Worm (Caenorhabditis elegans): ENCODE data around the gene bris-1.

The bris-1 gene

ce11 chrIV:3794437-3794836 lies 24.7 kb downstream of the bris-1 start, which contains the start of gene K09B3.1:
Gene K09B3.1 (plus strand): TSS chrIV:3794737.
- TF ChIP-seq ceh-90 (tag; optimal IDR thresholded peaks at IDR 0.05) (no peak), vab-15 (tag; optimal IDR thresholded peaks at IDR 0.05) (no peak), lin-35 (GFP tag; optimal IDR thresholded peaks at IDR 0.05) (no peak), nhr-19 (GFP tag; conservative IDR thresholded peaks at IDR 0.05) (no peak), sup-37 (GFP tag; optimal IDR thresholded peaks at IDR 0.05) (no peak), aha-1 (tag; optimal IDR thresholded peaks at IDR 0.05) (no peak), ztf-4 (tag; optimal IDR thresholded peaks at IDR 0.05) (no peak), blmp-1 (tag; optimal IDR thresholded peaks at IDR 0.05) (no peak), rnt-1 (tag; optimal IDR thresholded peaks at IDR 0.05) (no peak), ces-1 (GFP tag; optimal IDR thresholded peaks at IDR 0.05) (no peak), nhr-237 (tag; optimal IDR thresholded peaks at IDR 0.05) (no peak), lir-3 (tag; optimal IDR thresholded peaks at IDR 0.05; ENCODE audit: poor library complexity) (no peak), nhr-76 (tag; optimal IDR thresholded peaks at IDR 0.05) (no peak), unc-130 (tag; optimal IDR thresholded peaks at IDR 0.05) (no peak), swsn-7 (tag; optimal IDR thresholded peaks at IDR 0.05) (no peak)

DNA sequence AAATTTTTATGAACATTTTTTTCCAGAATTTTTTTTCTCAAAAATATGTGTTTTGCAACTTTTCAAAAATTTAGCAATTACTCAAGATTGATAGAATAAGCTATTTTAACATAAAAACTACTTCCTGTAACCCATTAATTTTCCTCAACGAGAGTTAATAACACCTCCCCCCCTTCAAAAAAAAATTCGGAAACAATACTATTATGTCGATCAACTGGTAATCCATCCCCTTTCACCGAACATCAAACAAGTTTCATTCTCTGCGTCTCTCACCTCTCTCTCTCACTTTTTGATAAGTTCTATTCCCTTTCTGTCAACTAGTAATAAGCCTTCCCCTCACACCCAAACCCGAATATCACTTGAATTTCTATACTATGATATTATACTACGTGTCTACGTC lies 35.2 kb downstream of the bris-1 start, which contains the start of gene glct-6:
Gene glct-6, plus strand, starts transcription at position 301 of the 400 bp plus-strand sequence.
- TF ChIP-seq nhr-237 (tag; optimal IDR thresholded peaks at IDR 0.05) (no peak), pqm-1 (tag; optimal IDR thresholded peaks at IDR 0.05) (no peak), alr-1 (tag; optimal IDR thresholded peaks at IDR 0.05; ENCODE audit: borderline replicate concordance) (no peak), snu-23 (GFP tag; optimal IDR thresholded peaks at IDR 0.05) (peak; percentile 0)

ce11 chrIV:3781539-3781938 lies 37.6 kb downstream of the bris-1 start:
- TF ChIP-seq nhr-20 (tag; optimal IDR thresholded peaks at IDR 0.05) (no peak), efl-1 (optimal IDR thresholded peaks at IDR 0.05) (no peak), efl-1 (GFP tag; optimal IDR thresholded peaks at IDR 0.05 in 1 of 2) (peak in 1 of 2 experiments; percentile 7)

DNA sequence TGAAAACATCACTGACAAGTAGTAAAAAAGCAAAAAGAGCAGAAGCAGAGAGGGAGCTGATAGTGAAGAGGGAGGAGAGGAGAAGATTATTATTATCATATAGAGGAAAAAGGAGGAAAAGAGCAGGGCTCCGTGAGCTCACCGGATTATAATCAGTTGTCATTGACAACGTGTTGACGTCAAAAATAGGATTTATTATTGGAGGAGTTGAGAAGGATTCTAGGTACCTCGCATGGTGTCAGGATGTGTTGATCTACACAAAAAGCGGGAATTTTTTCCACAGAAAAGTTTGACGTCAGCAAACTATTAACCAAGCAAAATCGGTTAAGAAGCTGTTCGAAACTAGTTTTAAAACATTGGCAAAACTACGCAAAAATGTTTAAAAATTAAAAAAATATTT lies 45.0 kb downstream of the bris-1 start:
- TF ChIP-seq sox-4 (tag; optimal IDR thresholded peaks at IDR 0.05) (peak; percentile 67), mdl-1 (tag; optimal IDR thresholded peaks at IDR 0.05) (no peak), sup-37 (GFP tag; optimal IDR thresholded peaks at IDR 0.05) (no peak), nhr-84 (tag; optimal IDR thresholded peaks at IDR 0.05) (no peak), snpc-4 (tag; optimal IDR thresholded peaks at IDR 0.05) (no peak), fkh-8 (tag; optimal IDR thresholded peaks at IDR 0.05) (peak; percentile 88), fos-1 (tag; optimal IDR thresholded peaks at IDR 0.05) (no peak), lin-35 (GFP tag; optimal IDR thresholded peaks at IDR 0.05) (peak in 1 of 2 experiments; percentile 7), pax-3 (tag; optimal IDR thresholded peaks at IDR 0.05) (peak; percentile 20), nhr-47 (tag; optimal IDR thresholded peaks at IDR 0.05) (peak; percentile 48), nhr-71 (tag; optimal IDR thresholded peaks at IDR 0.05) (peak; percentile 42), zip-4 (GFP tag; optimal IDR thresholded peaks at IDR 0.05) (no peak), unc-98 (GFP tag; IDR thresholded peaks at IDR 0.05) (no peak), xbp-1 (tag; optimal IDR thresholded peaks at IDR 0.05) (no peak), dsc-1 (tag; optimal IDR thresholded peaks at IDR 0.05) (peak; percentile 85)

ce11 chrIV:3767749-3768148 lies 51.4 kb downstream of the bris-1 start:
- TF ChIP-seq tlp-1 (tag; optimal IDR thresholded peaks at IDR 0.05) (no peak), mdl-1 (tag; optimal IDR thresholded peaks at IDR 0.05) (no peak), sup-37 (GFP tag; optimal IDR thresholded peaks at IDR 0.05) (no peak), sox-4 (tag; optimal IDR thresholded peaks at IDR 0.05) (no peak), blmp-1 (tag; optimal IDR thresholded peaks at IDR 0.05) (no peak)
